Fruit fly (Drosophila melanogaster) whole organism, embryonic: Measurements from ENCODE around the gene CG10907.
A peak's percentile ranks its signal among the peaks of the same experiment; 100 is the strongest.

Experiments used
- ATbp ChIP-seq: fragments of 200-800 bp; sonication (Bioruptor generic); optimal IDR thresholded peaks from 2 replicates; lab custom pipeline; 2017; ENCODE audit warnings: missing biosample characterization, mild to moderate bottlenecking, missing genetic modification characterization, missing genetic modification reagents
- Abd-B ChIP-seq: fragments of 200-800 bp; sonication (Bioruptor generic); optimal IDR thresholded peaks from 2 replicates; lab custom pipeline; 2018; ENCODE audit warnings: missing biosample characterization, mild to moderate bottlenecking, missing genetic modification characterization, moderate library complexity
- Aef1 ChIP-seq: fragments of 200-800 bp; sonication (Bioruptor generic); IDR thresholded peaks from 3 replicates; pipeline ENCODE4 v1.3.6; 2022; ENCODE audit warnings: missing biosample characterization, missing genetic modification characterization
- Bteb2 ChIP-seq: fragments of 200-800 bp; sonication (Bioruptor generic); optimal IDR thresholded peaks from 2 replicates; lab custom pipeline; 2016; ENCODE audit warnings: missing biosample characterization, missing genetic modification characterization
- CG1024 ChIP-seq: fragments of 200-800 bp; sonication (Bioruptor generic); IDR thresholded peaks from 2 replicates; pipeline ENCODE4 v1.3.6; 2022; ENCODE audit warnings: missing biosample characterization, missing genetic modification characterization
- CG10267 ChIP-seq: fragments of 200-800 bp; sonication (Bioruptor generic); optimal IDR thresholded peaks from 2 replicates; lab custom pipeline; 2018; ENCODE audit warnings: missing biosample characterization, mild to moderate bottlenecking, missing genetic modification characterization, moderate library complexity
- CG10431 ChIP-seq: fragments of 200-800 bp; sonication (Bioruptor generic); optimal IDR thresholded peaks from 3 replicates; lab custom pipeline; 2018; ENCODE audit warnings: missing biosample characterization, mild to moderate bottlenecking, missing genetic modification characterization
- CG11456 ChIP-seq: fragments of 200-800 bp; sonication (Bioruptor generic); IDR thresholded peaks from 3 replicates; pipeline ENCODE4 v1.3.6; 2022; ENCODE audit warnings: missing biosample characterization, missing genetic modification characterization
- CG11560 ChIP-seq: fragments of 200-800 bp; sonication (Bioruptor generic); IDR thresholded peaks from 3 replicates; pipeline ENCODE4 v1.3.6; 2022; ENCODE audit warnings: missing biosample characterization, missing genetic modification characterization
- CG12219 ChIP-seq: fragments of 200-800 bp; sonication (Bioruptor generic); optimal IDR thresholded peaks from 3 replicates; lab custom pipeline; 2018; ENCODE audit warnings: missing biosample characterization, mild to moderate bottlenecking, missing genetic modification characterization
- CG1233 ChIP-seq: fragments of 200-800 bp; sonication (Bioruptor generic); optimal IDR thresholded peaks from 4 replicates; lab custom pipeline; 2018; ENCODE audit warnings: missing biosample characterization, mild to moderate bottlenecking, missing genetic modification characterization
- CG12391 ChIP-seq: fragments of 200-800 bp; sonication (Bioruptor generic); optimal IDR thresholded peaks from 3 replicates; lab custom pipeline; 2018; ENCODE audit warnings: missing biosample characterization, mild to moderate bottlenecking, missing genetic modification characterization, moderate library complexity
- CG12942 ChIP-seq: fragments of 200-800 bp; sonication (Bioruptor generic); optimal IDR thresholded peaks from 3 replicates; lab custom pipeline; 2016; ENCODE audit warnings: missing biosample characterization, missing genetic modification characterization
- CG14667 ChIP-seq: fragments of 200-800 bp; sonication (Bioruptor generic); IDR thresholded peaks from 2 replicates; pipeline ENCODE4 v1.3.6; 2022; ENCODE audit warnings: missing biosample characterization, missing genetic modification characterization
- CG14965 ChIP-seq: fragments of 200-800 bp; sonication (Bioruptor generic); optimal IDR thresholded peaks from 2 replicates; lab custom pipeline; 2016; ENCODE audit warnings: missing biosample characterization, missing genetic modification characterization, borderline replicate concordance
- CG31365 ChIP-seq: fragments of 200-800 bp; sonication (Bioruptor generic); optimal IDR thresholded peaks from 2 replicates; lab custom pipeline; 2018; ENCODE audit warnings: missing biosample characterization, mild to moderate bottlenecking, missing genetic modification characterization
- CG42726 ChIP-seq: fragments of 200-800 bp; sonication (Bioruptor generic); IDR thresholded peaks from 2 replicates; pipeline ENCODE4 v1.3.6; 2022; ENCODE audit warnings: missing biosample characterization, missing genetic modification characterization; ENCODE audit not compliant: partially characterized antibody
- CG4360 ChIP-seq: fragments of 200-800 bp; sonication (Bioruptor generic); IDR thresholded peaks from 2 replicates; pipeline ENCODE4 v1.3.6; 2022; ENCODE audit warnings: missing biosample characterization, missing genetic modification characterization
- CG43689 ChIP-seq: fragments of 200-800 bp; sonication (Bioruptor generic); IDR thresholded peaks from 2 replicates; pipeline ENCODE4 v1.3.6; 2022; ENCODE audit warnings: missing biosample characterization, missing genetic modification characterization
- CG5953 ChIP-seq: fragments of 200-800 bp; sonication (Bioruptor generic); IDR thresholded peaks from 2 replicates; pipeline ENCODE4 v1.3.6; 2022; ENCODE audit warnings: missing biosample characterization, missing genetic modification characterization
- CG6175 ChIP-seq: fragments of 200-800 bp; sonication (Bioruptor generic); IDR thresholded peaks from 3 replicates; pipeline ENCODE4 v1.3.6; 2022; ENCODE audit warnings: missing biosample characterization, missing genetic modification characterization
- CG6683 ChIP-seq: fragments of 200-800 bp; sonication (Bioruptor generic); optimal IDR thresholded peaks from 2 replicates; lab custom pipeline; 2017; ENCODE audit warnings: missing biosample characterization, mild to moderate bottlenecking, missing genetic modification characterization, missing genetic modification reagents
- CG6813 ChIP-seq: fragments of 200-800 bp; sonication (Bioruptor generic); optimal IDR thresholded peaks from 2 replicates; lab custom pipeline; 2017; ENCODE audit warnings: missing biosample characterization, missing genetic modification characterization, mild to moderate bottlenecking, moderate library complexity, missing genetic modification reagents
- CG7556 ChIP-seq: fragments of 200-800 bp; sonication (Bioruptor generic); optimal IDR thresholded peaks from 2 replicates; lab custom pipeline; 2017; ENCODE audit warnings: missing biosample characterization, mild to moderate bottlenecking, missing genetic modification characterization
- CG8765 ChIP-seq: fragments of 200-800 bp; sonication (Bioruptor generic); IDR thresholded peaks from 2 replicates; pipeline ENCODE4 v1.3.6; 2022; ENCODE audit warnings: missing biosample characterization, missing genetic modification characterization
- CG8944 ChIP-seq: fragments of 200-800 bp; sonication (Bioruptor generic); optimal IDR thresholded peaks from 3 replicates; lab custom pipeline; 2016; ENCODE audit warnings: missing biosample characterization, missing genetic modification characterization
- CrebB ChIP-seq: fragments of 200-800 bp; sonication (Bioruptor generic); optimal IDR thresholded peaks from 3 replicates; lab custom pipeline; 2018; ENCODE audit warnings: missing biosample characterization, mild to moderate bottlenecking, missing genetic modification characterization
- Dip3 ChIP-seq: fragments of 200-800 bp; sonication (Bioruptor generic); optimal IDR thresholded peaks from 3 replicates; lab custom pipeline; 2016; ENCODE audit warnings: missing biosample characterization, missing genetic modification characterization
- Gug ChIP-seq: fragments of 200-800 bp; sonication (Bioruptor generic); IDR thresholded peaks from 4 replicates; pipeline ENCODE4 v1.3.6; 2022; ENCODE audit warnings: missing biosample characterization, missing genetic modification characterization
- Hey ChIP-seq: fragments of 200-800 bp; sonication (Bioruptor generic); optimal IDR thresholded peaks from 3 replicates; lab custom pipeline; 2018; ENCODE audit warnings: missing biosample characterization, mild to moderate bottlenecking, missing genetic modification characterization
- Hmx ChIP-seq: fragments of 200-800 bp; sonication (Bioruptor generic); optimal IDR thresholded peaks from 2 replicates; lab custom pipeline; 2016; ENCODE audit warnings: missing biosample characterization, missing genetic modification characterization
- NFAT ChIP-seq: fragments of 200-800 bp; sonication (Bioruptor generic); IDR thresholded peaks from 2 replicates; pipeline ENCODE4 v1.3.6; 2022; ENCODE audit warnings: missing biosample characterization, missing genetic modification characterization
- Nf-YC ChIP-seq: fragments of 200-800 bp; optimal IDR thresholded peaks from 3 replicates; lab custom pipeline; 2019; ENCODE audit warnings: missing biosample characterization, mild to moderate bottlenecking, missing genetic modification characterization, moderate library complexity
- Opbp ChIP-seq: fragments of 200-800 bp; sonication (Bioruptor generic); IDR thresholded peaks from 3 replicates; pipeline ENCODE4 v1.3.6; 2022; ENCODE audit warnings: missing biosample characterization, missing genetic modification characterization; ENCODE audit not compliant: partially characterized antibody
- TFAM ChIP-seq: fragments of 200-800 bp; sonication (Bioruptor generic); optimal IDR thresholded peaks from 2 replicates; lab custom pipeline; 2017; ENCODE audit warnings: missing biosample characterization, missing genetic modification characterization, inconsistent platforms
- dimm ChIP-seq: fragments of 200-800 bp; sonication (Bioruptor generic); IDR thresholded peaks from 2 replicates; pipeline ENCODE4 v1.3.6; 2022; ENCODE audit warnings: missing biosample characterization, missing genetic modification characterization
- fu2 ChIP-seq: fragments of 200-800 bp; sonication (Bioruptor generic); optimal IDR thresholded peaks from 2 replicates; lab custom pipeline; 2016; ENCODE audit warnings: missing biosample characterization, missing genetic modification characterization
- grn ChIP-seq: fragments of 200-800 bp; sonication (Bioruptor generic); optimal IDR thresholded peaks from 3 replicates; lab custom pipeline; 2017; ENCODE audit warnings: missing biosample characterization, missing genetic modification characterization
- gsb ChIP-seq: fragments of 200-800 bp; sonication (Bioruptor generic); IDR thresholded peaks from 2 replicates; pipeline ENCODE4 v1.3.6; 2022; ENCODE audit warnings: missing biosample characterization, missing genetic modification characterization
- inv ChIP-seq: fragments of 200-800 bp; sonication (Bioruptor generic); IDR thresholded peaks from 2 replicates; pipeline ENCODE4 v1.3.6; 2022; ENCODE audit warnings: missing biosample characterization, missing genetic modification characterization; ENCODE audit not compliant: partially characterized antibody
- jumu ChIP-seq: fragments of 200-800 bp; sonication (Bioruptor generic); optimal IDR thresholded peaks from 3 replicates; lab custom pipeline; 2016; ENCODE audit warnings: missing biosample characterization, missing genetic modification characterization
- lbe ChIP-seq: fragments of 200-800 bp; sonication (Bioruptor generic); optimal IDR thresholded peaks from 2 replicates; lab custom pipeline; 2016; ENCODE audit warnings: missing biosample characterization, mild to moderate bottlenecking, missing genetic modification characterization
- maf-S ChIP-seq: fragments of 200-800 bp; sonication (Bioruptor generic); optimal IDR thresholded peaks from 2 replicates; lab custom pipeline; 2016; ENCODE audit warnings: missing biosample characterization, missing genetic modification characterization
- otp ChIP-seq: fragments of 200-800 bp; sonication (Bioruptor generic); IDR thresholded peaks from 3 replicates; pipeline ENCODE4, ENCODE4 v1.3.6; 2022; ENCODE audit warnings: missing biosample characterization, missing genetic modification characterization
- p53 ChIP-seq: fragments of 200-800 bp; sonication (Bioruptor generic); optimal IDR thresholded peaks from 2 replicates; lab custom pipeline; 2016; ENCODE audit warnings: missing biosample characterization, missing genetic modification characterization
- ro ChIP-seq: fragments of 200-800 bp; sonication (Bioruptor generic); IDR thresholded peaks from 2 replicates; pipeline ENCODE4 v1.3.6; 2022; ENCODE audit warnings: missing biosample characterization, missing genetic modification characterization
- row ChIP-seq: fragments of 200-800 bp; sonication (Bioruptor generic); IDR thresholded peaks from 3 replicates; pipeline ENCODE4 v1.3.6; 2022; ENCODE audit warnings: missing biosample characterization, missing genetic modification characterization
- sd ChIP-seq: fragments of 200-800 bp; sonication (Bioruptor generic); optimal IDR thresholded peaks from 3 replicates; lab custom pipeline; 2018; ENCODE audit warnings: missing biosample characterization, mild to moderate bottlenecking, missing genetic modification characterization, moderate library complexity
- slbo ChIP-seq: fragments of 200-800 bp; sonication (Bioruptor generic); IDR thresholded peaks from 2 replicates; pipeline ENCODE4 v1.3.6; 2022; ENCODE audit warnings: missing biosample characterization, missing genetic modification characterization
- tap ChIP-seq: fragments of 200-800 bp; optimal IDR thresholded peaks from 3 replicates; lab custom pipeline; 2019; ENCODE audit warnings: missing biosample characterization, mild to moderate bottlenecking, missing genetic modification characterization, moderate library complexity
- zf30C ChIP-seq: fragments of 200-800 bp; sonication (Bioruptor generic); optimal IDR thresholded peaks from 3 replicates; lab custom pipeline; 2018; ENCODE audit warnings: missing biosample characterization, mild to moderate bottlenecking, missing genetic modification characterization

Gene CG10907

DNA sequence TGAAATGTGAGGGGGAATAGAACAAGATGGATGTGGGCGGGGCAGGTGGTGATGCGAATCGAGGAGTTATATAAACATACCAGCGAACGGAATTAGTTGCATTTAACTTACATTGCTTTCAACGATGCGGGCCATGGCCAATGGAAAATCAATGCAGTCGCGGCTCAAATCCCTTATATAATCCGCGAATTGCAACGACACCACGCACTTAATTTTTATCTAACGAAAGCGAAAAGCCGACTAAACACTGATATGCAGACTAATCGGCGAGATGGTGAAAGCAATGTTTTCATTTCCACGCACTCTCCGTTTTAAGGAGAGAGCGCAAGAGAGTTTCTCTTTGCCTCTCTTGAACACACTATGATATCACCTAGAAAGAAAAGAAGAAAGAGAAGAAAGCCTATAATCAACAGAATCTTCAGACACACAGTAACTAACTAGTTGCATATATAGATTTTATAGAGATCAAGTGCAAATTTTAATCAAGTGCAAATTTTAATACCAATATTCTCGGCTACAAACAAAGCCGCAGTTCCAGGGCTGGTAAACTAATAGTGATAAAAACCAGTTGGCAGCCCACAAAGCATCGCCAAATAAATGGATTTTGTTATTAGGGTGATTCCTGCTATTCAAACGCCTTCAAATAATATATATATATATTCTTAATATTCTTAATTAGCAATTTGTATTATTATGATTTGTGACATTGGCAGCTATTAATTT, 28.6 kb downstream of the CG10907 start, which contains the start of the genes CG11597 and CG5946 (continued):
- TF ChIP-seq CG14965 (no peak), CG43689 (GFP tag; lab: Robert Waterston, UW) (no peak), tap (no peak), CG11456 (no peak; the same call in 2 of the 3 replicates), NFAT (GFP tag; lab: Robert Waterston, UW) (peak; percentile 35; the same call in 1 of the 2 replicates), CG7556 (GFP tag; lab: Kevin White, UChicago) (no peak), fu2 (no peak), Aef1 (peak; percentile 24; the same call in 1 of the 3 replicates), grn (GFP tag; lab: Kevin White, UChicago) (no peak), Hmx (GFP tag; lab: Kevin White, UChicago) (no peak), dimm (GFP tag; lab: Robert Waterston, UW) (no peak), CG6813 (GFP tag; lab: Kevin White, UChicago) (no peak), Nf-YC (no peak), CG4360 (GFP tag; lab: Robert Waterston, UW) (no peak), inv (GFP tag; lab: Robert Waterston, UW) (no peak; the same call in 1 of the 2 replicates), maf-S (GFP tag; lab: Kevin White, UChicago) (no peak), ATbp (GFP tag; lab: Kevin White, UChicago) (no peak), otp (GFP tag; lab: Robert Waterston, UW) (no peak), CG12219 (GFP tag; lab: Kevin White, UChicago) (no peak), zf30C (no peak), row (GFP tag; lab: Robert Waterston, UW) (no peak; the same call in 2 of the 3 replicates), CG12391 (tag; lab: Kevin White, UChicago) (peak; percentile 60), Opbp (GFP tag; lab: Robert Waterston, UW) (peak; percentile 21; the same call in 1 of the 3 replicates), CG1024 (GFP tag; lab: Robert Waterston, UW) (no peak), CG10431 (GFP tag; lab: Kevin White, UChicago) (no peak), lbe (peak; percentile 7), TFAM (GFP tag; lab: Kevin White, UChicago) (no peak), Bteb2 (no peak), sd (tag; lab: Kevin White, UChicago) (peak; percentile 4), gsb (no peak), jumu (GFP tag; lab: Kevin White, UChicago) (no peak), CG1233 (GFP tag; lab: Kevin White, UChicago) (no peak), Hey (tag; lab: Kevin White, UChicago) (no peak), CG6175 (no peak), slbo (GFP tag; lab: Robert Waterston, UW) (peak; percentile 60), CG11560 (tag; lab: Robert Waterston, UW) (no peak), CG6683 (no peak), CG42726 (GFP tag; lab: Robert Waterston, UW) (no peak), CG12942 (GFP tag; lab: Kevin White, UChicago) (no peak), ro (no peak), CG8944 (no peak), CG14667 (GFP tag; lab: Robert Waterston, UW) (no peak), CG8765 (GFP tag; lab: Robert Waterston, UW) (no peak), Dip3 (GFP tag; lab: Kevin White, UChicago) (no peak), Abd-B (no peak), CG5953 (no peak), CG31365 (tag; lab: Kevin White, UChicago) (no peak), CG10267 (tag; lab: Kevin White, UChicago) (no peak), Gug (GFP tag; lab: Robert Waterston, UW) (peak; percentile 22; the same call in 1 of the 4 replicates), CrebB (no peak), p53 (no peak)
